Fruit fly (Drosophila melanogaster) S2 (cell line): ENCODE results near the gene CG10185.

Source experiments
- CG8478 ChIP-seq: fragments of >200 bp; optimal IDR thresholded peaks from 2 replicates; lab custom pipeline; 2018
- CTCF ChIP-seq, 2 experiments: fragments of >200 bp; optimal IDR thresholded peaks; 2 replicates each; lab custom pipeline; 2018

Gene CG10185

dm6 chr3R:16067494-16067893, at the start of gene CG10185:
Gene CG10185, minus strand, starts transcription at chr3R:16067594.
- TF ChIP-seq CG8478 (lab: Kevin White, UChicago) = no peak
- no peak for TF ChIP-seq CTCF (optimal IDR thresholded peaks at IDR 0.05; lab: Kevin White, UChicago)

dm6 chr3R:16115861-16116260, 48.5 kb upstream of the CG10185 start, which contains the start of gene Sb:
Gene Sb, plus strand, starts transcription at chr3R:16116161.
- TF ChIP-seq CTCF (optimal IDR thresholded peaks at IDR 0.05; lab: Kevin White, UChicago) (no peak), CG8478 (lab: Kevin White, UChicago) (no peak)

- TF ChIP-seq CTCF (optimal IDR thresholded peaks at IDR 0.05; lab: Kevin White, UChicago) = no peak
- no peak for TF ChIP-seq CG8478 (lab: Kevin White, UChicago)
These were observed 45.7 kb upstream of the CG10185 start for dm6 chr3R:16113124-16113523.

- TF ChIP-seq CTCF (optimal IDR thresholded peaks at IDR 0.05; lab: Kevin White, UChicago) = no peak
- TF ChIP-seq CG8478 (lab: Kevin White, UChicago) = no peak
These were observed 38.6 kb upstream of the CG10185 start for dm6 chr3R:16105813-16106480.

- TF ChIP-seq CTCF (optimal IDR thresholded peaks at IDR 0.05; lab: Kevin White, UChicago) (no peak), CG8478 (lab: Kevin White, UChicago) (peak; percentile 78)
These were observed 32.2 kb upstream of the CG10185 start for dm6 chr3R:16099268-16100240.

- peak in 1 of 2 experiments; percentile 40 for TF ChIP-seq CTCF (optimal IDR thresholded peaks at IDR 0.05; lab: Kevin White, UChicago)
- TF ChIP-seq CG8478 (lab: Kevin White, UChicago) = no peak
These were observed 31.2 kb upstream of the CG10185 start, which contains the start of the genes Mhcl and Akt for dm6 chr3R:16098333-16099267. Gene Mhcl, minus strand, starts transcription at chr3R:16098761. Gene Akt, plus strand, starts transcription at chr3R:16099228.

- TF ChIP-seq CTCF (optimal IDR thresholded peaks at IDR 0.05; lab: Kevin White, UChicago) = no peak
These were observed 30.4 kb upstream of the CG10185 start for dm6 chr3R:16097661-16098329.

dm6 chr3R:16094918-16095317, 27.5 kb upstream of the CG10185 start:
- TF ChIP-seq CTCF (optimal IDR thresholded peaks at IDR 0.05; lab: Kevin White, UChicago) (no peak), CG8478 (lab: Kevin White, UChicago) (no peak)

- TF ChIP-seq CG8478 (lab: Kevin White, UChicago) = no peak
These were observed 26.8 kb upstream of the CG10185 start for dm6 chr3R:16094011-16094729.

dm6 chr3R:16091910-16092627, 24.7 kb upstream of the CG10185 start:
- TF ChIP-seq CTCF (optimal IDR thresholded peaks at IDR 0.05; lab: Kevin White, UChicago) (no peak), CG8478 (lab: Kevin White, UChicago) (no peak)

dm6 chr3R:16083578-16083977, 16.2 kb upstream of the CG10185 start, which contains the start of gene sxe2:
Gene sxe2, plus strand, starts transcription at chr3R:16083878.
- TF ChIP-seq CG8478 (lab: Kevin White, UChicago) = no peak
- no peak for TF ChIP-seq CTCF (optimal IDR thresholded peaks at IDR 0.05; lab: Kevin White, UChicago)

- TF ChIP-seq CTCF (optimal IDR thresholded peaks at IDR 0.05; lab: Kevin White, UChicago) (no peak), CG8478 (lab: Kevin White, UChicago) (no peak)
These were observed 15.0 kb upstream of the CG10185 start for dm6 chr3R:16082384-16082783.
